Worm (Caenorhabditis elegans) whole organism, L3 larva: ENCODE results near the gene try-5.

Experiments used
- ama-1 ChIP-seq: fragments of 150-350 bp; optimal IDR thresholded peaks from 2 replicates; lab custom pipeline; 2018
- elt-1 ChIP-seq: fragments of 150-350 bp; optimal IDR thresholded peaks from 2 replicates; lab custom pipeline; 2014; ENCODE audit warnings: missing biosample characterization, missing genetic modification characterization
- elt-2 ChIP-seq: sonication (generic microtip); optimal IDR thresholded peaks from 2 replicates; lab custom pipeline; 2016; ENCODE audit warnings: missing genetic modification reagents, mild to moderate bottlenecking, missing genetic modification characterization, missing compliant biosample characterization
- nfya-1 ChIP-seq: sonication (generic microtip); optimal IDR thresholded peaks from 2 replicates; lab custom pipeline; 2017; ENCODE audit warnings: missing genetic modification characterization, mild to moderate bottlenecking, missing compliant biosample characterization, antibody characterized with exemption, moderate library complexity; ENCODE audit not compliant: insufficient read depth
- nhr-76 ChIP-seq: fragments of 150-350 bp; sonication (generic microtip); optimal IDR thresholded peaks from 5 replicates; lab custom pipeline; 2014; ENCODE audit warnings: missing biosample characterization, missing genetic modification characterization
- nhr-77 ChIP-seq: fragments of 150-350 bp; optimal IDR thresholded peaks from 2 replicates; lab custom pipeline; 2014; ENCODE audit warnings: missing biosample characterization, missing genetic modification characterization
- snpc-4 ChIP-seq: fragments of 150-350 bp; optimal IDR thresholded peaks from 2 replicates; lab custom pipeline; 2014; ENCODE audit warnings: missing biosample characterization, missing genetic modification characterization
- unc-39 ChIP-seq: sonication (generic microtip); optimal IDR thresholded peaks from 4 replicates; lab custom pipeline; 2017; ENCODE audit warnings: missing biosample characterization, missing genetic modification characterization
- unc-62 ChIP-seq: fragments of 150-350 bp; sonication (generic microtip); optimal IDR thresholded peaks from 4 replicates; lab custom pipeline; 2014; ENCODE audit warnings: missing biosample characterization, missing genetic modification reagents, missing genetic modification characterization
- ztf-11 ChIP-seq: fragments of 150-350 bp; optimal IDR thresholded peaks from 2 replicates; lab custom pipeline; 2014; ENCODE audit warnings: missing biosample characterization, missing genetic modification characterization

- no peak for TF ChIP-seq ztf-11 (tag; lab: Kevin White, UChicago)
- no peak for TF ChIP-seq snpc-4 (tag; lab: Kevin White, UChicago)
- TF ChIP-seq nfya-1 (tag; lab: Kevin White, UChicago), result peak; percentile 49
- no peak for TF ChIP-seq unc-39 (tag; lab: Kevin White, UChicago)
- TF ChIP-seq nhr-76 (tag; lab: Kevin White, UChicago), result peak; percentile 2
- no peak for TF ChIP-seq unc-62
- TF ChIP-seq elt-2 (tag; lab: Kevin White, UChicago), result peak; percentile 49
- TF ChIP-seq elt-1, result peak; percentile 22
- TF ChIP-seq ama-1 (lab: Kevin White, UChicago), result no peak
- peak; percentile 19 for TF ChIP-seq nhr-77 (tag; lab: Kevin White, UChicago)
Measured at ce11 chrV:9318046-9318445, 28.8 kb upstream of the try-5 start, which contains the start of gene kvs-3.
